Fruit fly (Drosophila melanogaster) whole organism, prepupa: Measurements from ENCODE around the gene Rpn12R.

Experiments used
- CG16779 ChIP-seq: fragments of 200-800 bp; sonication (Bioruptor generic); optimal IDR thresholded peaks from 3 replicates; lab custom pipeline; 2017; ENCODE audit warnings: missing biosample characterization, mild to moderate bottlenecking, missing genetic modification characterization
- CG3032 ChIP-seq: fragments of 200-800 bp; optimal IDR thresholded peaks from 2 replicates; lab custom pipeline; 2019; ENCODE audit warnings: missing biosample characterization, mild to moderate bottlenecking, missing genetic modification characterization, moderate library complexity
- CG32006 ChIP-seq: fragments of 200-800 bp; sonication (Bioruptor generic); optimal IDR thresholded peaks from 3 replicates; lab custom pipeline; 2017; ENCODE audit warnings: missing biosample characterization, mild to moderate bottlenecking, missing genetic modification characterization
- CG7368 ChIP-seq: fragments of 200-800 bp; sonication (Bioruptor generic); optimal IDR thresholded peaks from 3 replicates; lab custom pipeline; 2016; ENCODE audit warnings: missing biosample characterization, missing genetic modification characterization
- CG8632 ChIP-seq: fragments of 200-800 bp; sonication (Bioruptor generic); optimal IDR thresholded peaks from 3 replicates; lab custom pipeline; 2016; ENCODE audit warnings: missing biosample characterization, missing genetic modification characterization
- Hr39 ChIP-seq: fragments of 200-800 bp; sonication (Bioruptor generic); optimal IDR thresholded peaks from 2 replicates; lab custom pipeline; 2016; ENCODE audit warnings: missing biosample characterization, missing genetic modification characterization
- dsx ChIP-seq: fragments of 200-800 bp; optimal IDR thresholded peaks from 3 replicates; lab custom pipeline; 2019; ENCODE audit warnings: missing biosample characterization, mild to moderate bottlenecking, missing genetic modification characterization, moderate library complexity; ENCODE audit not compliant: poor library complexity, severe bottlenecking
- eg ChIP-seq: fragments of 200-800 bp; sonication (Bioruptor generic); IDR thresholded peaks from 3 replicates; pipeline ENCODE4 v1.3.6; 2022; ENCODE audit warnings: missing biosample characterization, missing genetic modification characterization

- no peak for TF ChIP-seq CG3032
- TF ChIP-seq CG32006 (GFP tag; lab: Kevin White, UChicago) = no peak
- no peak for TF ChIP-seq Hr39 (GFP tag; lab: Kevin White, UChicago)
- no peak for TF ChIP-seq eg (GFP tag; lab: Robert Waterston, UW)
- no peak for TF ChIP-seq CG16779
- no peak for TF ChIP-seq CG7368
- TF ChIP-seq dsx (GFP tag; lab: Kevin White, UChicago) = no peak
- no peak for TF ChIP-seq CG8632 (GFP tag; lab: Kevin White, UChicago)
These were observed 21.4 kb downstream of the Rpn12R start for dm6 chr3L:15021008-15021407.
